Fruit fly (Drosophila melanogaster) Kc167 (cell line): ENCODE data around the gene Ccdc39.

Experiments
- h ChIP-seq: fragments of >200 bp; optimal IDR thresholded peaks from 3 replicates; lab custom pipeline; 2018; ENCODE audit warnings: missing external identifiers
- insv ChIP-seq: fragments of >200 bp; optimal IDR thresholded peaks from 3 replicates; lab custom pipeline; 2018; ENCODE audit warnings: missing external identifiers
- psq ChIP-seq: fragments of >200 bp; optimal IDR thresholded peaks from 2 replicates; lab custom pipeline; 2017; ENCODE audit warnings: missing external identifiers

- no peak for TF ChIP-seq psq (lab: Kevin White, UChicago)
- no peak for TF ChIP-seq h (lab: Kevin White, UChicago)
- TF ChIP-seq insv, result no peak
Measured at dm6 chr3R:4738494-4739191, 45.9 kb downstream of the Ccdc39 start.
